Worm (Caenorhabditis elegans): ENCODE measurements around the gene lit-1.
A peak's percentile ranks its signal among the peaks of the same experiment; 100 is the strongest.

The lit-1 gene

DNA sequence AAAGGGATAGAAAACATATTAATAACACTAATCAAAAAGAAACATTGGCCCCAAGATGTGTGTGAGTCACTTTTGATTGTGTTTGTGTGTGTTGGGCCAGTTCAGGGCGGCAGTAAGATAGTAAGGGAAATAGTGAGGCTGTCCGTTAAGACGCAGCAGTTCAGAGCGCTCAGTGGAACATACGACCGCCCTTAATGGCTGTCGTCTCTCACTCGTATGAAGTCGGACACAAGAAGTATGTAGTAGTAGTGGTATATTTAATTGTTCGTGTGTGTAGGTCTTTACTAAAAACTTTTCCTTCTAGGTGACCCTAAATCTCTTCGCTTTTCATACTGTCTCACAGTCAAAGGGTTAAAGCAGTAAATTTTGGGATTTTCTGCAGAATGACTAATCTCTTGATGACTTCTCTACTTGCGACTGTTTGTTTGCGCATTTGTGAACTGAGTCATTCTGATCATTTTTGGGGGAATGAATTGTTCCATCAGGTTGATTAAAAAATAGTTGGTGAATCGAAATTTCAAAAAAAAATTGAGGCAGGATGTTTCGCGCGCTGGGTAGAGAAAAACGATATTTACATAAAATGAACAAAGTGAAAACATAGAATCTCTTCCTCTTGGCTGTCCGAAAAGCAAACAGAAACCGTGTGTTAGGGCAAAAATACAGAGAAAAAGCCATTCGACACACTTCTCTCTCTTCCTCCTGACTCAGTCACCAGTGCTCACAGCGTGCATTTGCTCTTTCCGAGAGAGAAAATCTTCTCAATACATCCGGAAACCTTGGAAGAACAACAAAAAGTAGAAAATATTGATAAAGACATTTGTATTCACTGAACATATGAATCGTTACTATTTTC lies 61.7 kb downstream of the lit-1 start:
- TF ChIP-seq mec-3 (tag; optimal IDR thresholded peaks at IDR 0.05; ENCODE audit: borderline replicate concordance) (no peak), npax-4 (tag; optimal IDR thresholded peaks at IDR 0.05) (no peak), ahr-1 (tag; optimal IDR thresholded peaks at IDR 0.05) (no peak), ceh-19 (GFP tag; optimal IDR thresholded peaks at IDR 0.05) (no peak), ceh-2 (tag; optimal IDR thresholded peaks at IDR 0.05) (no peak), unc-55 (GFP tag; optimal IDR thresholded peaks at IDR 0.05) (no peak), ttx-3 (tag; optimal IDR thresholded peaks at IDR 0.05) (no peak), sox-4 (tag; optimal IDR thresholded peaks at IDR 0.05) (no peak), tbx-2 (tag; optimal IDR thresholded peaks at IDR 0.05) (no peak), elt-2 (tag; optimal IDR thresholded peaks at IDR 0.05) (no peak), dmd-4 (tag; optimal IDR thresholded peaks at IDR 0.05; ENCODE audit: borderline replicate concordance) (no peak), K09A11.1 (tag; optimal IDR thresholded peaks at IDR 0.05; ENCODE audit: insufficient read depth) (no peak), hlh-6 (tag; optimal IDR thresholded peaks at IDR 0.05) (no peak), ztf-16 (tag; optimal IDR thresholded peaks at IDR 0.05) (no peak), pha-4 (tag; optimal IDR thresholded peaks at IDR 0.05) (no peak), K02D7.2 (tag; optimal IDR thresholded peaks at IDR 0.05) (no peak), tbx-7 (tag; optimal IDR thresholded peaks at IDR 0.05) (no peak), T23F11.4 (GFP tag; optimal IDR thresholded peaks at IDR 0.05) (no peak), fkh-6 (tag; optimal IDR thresholded peaks at IDR 0.05) (no peak)

DNA sequence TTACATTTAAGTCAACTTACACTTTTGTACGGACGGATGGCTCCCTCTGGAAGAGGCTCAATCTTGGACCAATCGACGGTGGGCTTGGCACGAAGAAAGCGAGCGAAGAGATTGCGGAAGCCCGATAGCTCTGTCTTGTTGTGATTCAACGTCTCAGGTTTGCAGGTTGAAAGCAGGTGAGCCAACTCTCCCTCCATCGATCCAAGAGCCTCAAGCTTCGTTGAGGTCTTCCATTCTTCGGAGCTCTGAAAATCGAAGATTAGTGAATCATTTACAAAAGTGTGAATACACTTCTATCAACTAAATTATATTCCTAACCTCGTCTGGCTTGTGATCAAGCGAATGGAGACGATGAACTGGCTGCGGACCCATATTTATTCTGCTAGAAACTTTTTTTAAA lies 64.0 kb downstream of the lit-1 start:
- TF ChIP-seq ref-2 (tag; optimal IDR thresholded peaks at IDR 0.05) (no peak), nhr-11 (tag; optimal IDR thresholded peaks at IDR 0.05) (no peak), ceh-45 (GFP tag; IDR thresholded peaks at IDR 0.05) (no peak)

DNA sequence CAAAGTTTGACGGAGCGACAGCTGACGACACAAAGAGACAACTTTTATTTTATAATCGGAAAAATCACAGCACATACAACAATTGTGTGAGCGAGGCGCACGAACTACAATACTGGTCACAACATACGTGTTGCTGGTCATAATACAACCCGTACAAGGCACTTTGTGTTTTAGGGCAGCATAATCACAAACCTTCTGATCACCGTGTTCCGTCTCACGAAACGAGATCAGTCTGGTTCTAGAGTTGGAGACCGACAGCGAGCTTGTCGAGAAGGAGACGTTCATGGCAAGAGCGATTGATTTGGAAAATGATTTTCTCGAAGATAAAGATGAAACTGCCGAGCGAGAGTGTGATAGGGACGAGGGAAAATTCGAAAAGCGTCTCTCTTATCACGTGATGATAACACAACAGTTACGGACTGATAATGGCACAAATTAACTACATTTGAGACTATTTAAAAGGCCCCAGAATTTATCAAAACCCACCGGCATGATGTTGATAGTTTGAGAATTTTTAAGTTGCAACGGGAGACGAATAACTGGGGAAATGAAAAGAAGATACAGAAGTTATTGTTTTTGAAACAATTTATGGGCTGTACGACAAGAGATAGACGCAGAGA lies 65.0 kb downstream of the lit-1 start:
- TF ChIP-seq ref-2 (tag; optimal IDR thresholded peaks at IDR 0.05) (no peak), eyg-1 (tag; optimal IDR thresholded peaks at IDR 0.05) (no peak), dmd-4 (tag; optimal IDR thresholded peaks at IDR 0.05; ENCODE audit: borderline replicate concordance) (no peak), sdc-2 (tag; optimal IDR thresholded peaks at IDR 0.05) (no peak), unc-55 (GFP tag; optimal IDR thresholded peaks at IDR 0.05) (peak; percentile 16), T23F11.4 (GFP tag; optimal IDR thresholded peaks at IDR 0.05) (no peak), elt-2 (tag; optimal IDR thresholded peaks at IDR 0.05) (peak; percentile 95), tbx-7 (tag; optimal IDR thresholded peaks at IDR 0.05) (no peak), pha-4 (tag; optimal IDR thresholded peaks at IDR 0.05) (no peak), ceh-30 (tag; optimal IDR thresholded peaks at IDR 0.05) (no peak), rnt-1 (tag; optimal IDR thresholded peaks at IDR 0.05) (no peak), syd-9 (tag; optimal IDR thresholded peaks at IDR 0.05) (no peak), nfya-1 (tag; optimal IDR thresholded peaks at IDR 0.05) (no peak), pat-9 (tag; optimal IDR thresholded peaks at IDR 0.05) (no peak)

ce11 chrIII:13768074-13768662 lies 66.4 kb downstream of the lit-1 start, which contains the start of gene rml-1:
Gene rml-1 (minus strand): TSS chrIII:13768092.
- TF ChIP-seq tbx-7 (tag; optimal IDR thresholded peaks at IDR 0.05) = no peak
- no peak for TF ChIP-seq nfya-1 (tag; optimal IDR thresholded peaks at IDR 0.05)

- TF ChIP-seq madf-2 (tag; optimal IDR thresholded peaks at IDR 0.05) = no peak
- no peak for TF ChIP-seq pha-4 (tag; optimal IDR thresholded peaks at IDR 0.05)
- TF ChIP-seq nhr-11 (tag; optimal IDR thresholded peaks at IDR 0.05) = no peak
- no peak for TF ChIP-seq lin-11 (tag; optimal IDR thresholded peaks at IDR 0.05)
- no peak for TF ChIP-seq ref-2 (tag; optimal IDR thresholded peaks at IDR 0.05)
- TF ChIP-seq hlh-15 (tag; optimal IDR thresholded peaks at IDR 0.05) = no peak
- TF ChIP-seq hlh-30 (tag; optimal IDR thresholded peaks at IDR 0.05; ENCODE audit: insufficient read depth) = no peak
- TF ChIP-seq T23F11.4 (GFP tag; optimal IDR thresholded peaks at IDR 0.05) = no peak
- TF ChIP-seq fkh-10 (GFP tag; optimal IDR thresholded peaks at IDR 0.05) = no peak
- TF ChIP-seq ceh-22 (tag; optimal IDR thresholded peaks at IDR 0.05) = no peak
- no peak for TF ChIP-seq pha-2 (tag; optimal IDR thresholded peaks at IDR 0.05)
- TF ChIP-seq ceh-6 (GFP tag; optimal IDR thresholded peaks at IDR 0.05) = no peak
- TF ChIP-seq fkh-6 (tag; optimal IDR thresholded peaks at IDR 0.05) = no peak
Measured at ce11 chrIII:13770017-13770416, 68.2 kb downstream of the lit-1 start.
